Fruit fly (Drosophila melanogaster) whole organism, adult: ENCODE results near the gene MICU1.

Experiments
- CG11617 ChIP-seq: fragments of 200-800 bp; sonication (Bioruptor generic); optimal IDR thresholded peaks from 2 replicates; lab custom pipeline; 2017; ENCODE audit warnings: mild to moderate bottlenecking, missing biosample characterization, missing genetic modification reagents, missing genetic modification characterization
- CG1620 ChIP-seq: fragments of 200-800 bp; sonication (Bioruptor generic); optimal IDR thresholded peaks from 2 replicates; lab custom pipeline; 2016; ENCODE audit warnings: missing biosample characterization, missing genetic modification characterization
- toe ChIP-seq: fragments of 200-800 bp; sonication (Bioruptor generic); optimal IDR thresholded peaks from 2 replicates; lab custom pipeline; 2016; ENCODE audit warnings: missing biosample characterization, missing genetic modification characterization

DNA sequence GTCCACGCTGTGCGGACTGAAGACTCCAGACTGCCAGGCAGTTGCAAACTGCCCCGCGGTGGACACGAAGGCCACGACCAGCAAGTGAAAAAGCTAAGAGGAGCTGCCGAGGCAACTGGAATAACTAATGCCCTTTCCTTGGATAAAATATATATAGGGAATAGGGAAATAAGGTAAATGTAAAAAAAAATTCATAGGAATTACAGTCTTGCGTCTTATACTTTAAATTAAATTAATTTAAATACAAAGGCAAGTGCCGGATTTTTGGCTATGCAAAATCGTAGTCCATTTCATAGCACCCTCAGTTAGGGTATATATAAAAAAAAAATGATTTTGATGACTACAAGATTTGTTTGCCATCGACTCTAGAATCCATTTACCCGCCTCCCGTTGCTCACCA is 36.2 kb upstream of the MICU1 start:
- TF ChIP-seq toe (GFP tag; lab: Kevin White, UChicago) (no peak), CG11617 (GFP tag; lab: Kevin White, UChicago) (no peak), CG1620 (GFP tag; lab: Kevin White, UChicago) (no peak)
